Fruit fly (Drosophila melanogaster): ENCODE data around the gene CG18558.

dm6 chr2L:2804634-2805311 is 39.5 kb downstream of the CG18558 start, which contains the start of gene daw:
- TF ChIP-seq B-H1 (GFP tag; IDR thresholded peaks at IDR 0.05) (no peak), CG14710 (tag; optimal IDR thresholded peaks at IDR 0.05) (no peak), CG30403 (GFP tag; optimal IDR thresholded peaks at IDR 0.05) (no peak), CG17361 (GFP tag; IDR thresholded peaks at IDR 0.05) (no peak), CG31224 (GFP tag; IDR thresholded peaks at IDR 0.05) (no peak), lola (GFP tag; optimal IDR thresholded peaks at IDR 0.05) (no peak), MTF-1 (GFP tag; optimal IDR thresholded peaks at IDR 0.05; ENCODE audit: borderline replicate concordance) (no peak), CG6813 (GFP tag; optimal IDR thresholded peaks at IDR 0.05) (no peak)
